Worm (Caenorhabditis elegans) whole organism, L1 larva: ENCODE results near the gene Y81B9A.2.

Experiments
- aha-1 ChIP-seq: fragments of 150-350 bp; optimal IDR thresholded peaks from 2 replicates; lab custom pipeline; 2014; ENCODE audit warnings: missing biosample characterization, missing genetic modification characterization
- alr-1 ChIP-seq: fragments of 200-800 bp; sonication (Bioruptor generic); optimal IDR thresholded peaks from 2 replicates; lab custom pipeline; 2018; ENCODE audit warnings: borderline replicate concordance, mild to moderate bottlenecking, missing genetic modification characterization, missing compliant biosample characterization
- blmp-1 ChIP-seq: fragments of 150-350 bp; optimal IDR thresholded peaks from 2 replicates; lab custom pipeline; 2014; ENCODE audit warnings: missing biosample characterization, missing genetic modification characterization
- ceh-8 ChIP-seq: fragments of 200-800 bp; sonication (Bioruptor generic); optimal IDR thresholded peaks from 2 replicates; lab custom pipeline; 2018; ENCODE audit warnings: mild to moderate bottlenecking, missing genetic modification characterization, moderate library complexity, missing compliant biosample characterization
- ceh-90 ChIP-seq: sonication (generic microtip); optimal IDR thresholded peaks from 2 replicates; lab custom pipeline; 2016; ENCODE audit warnings: missing genetic modification characterization, missing compliant biosample characterization
- ces-1 ChIP-seq: fragments of 150-350 bp; optimal IDR thresholded peaks from 2 replicates; lab custom pipeline; 2014; ENCODE audit warnings: missing biosample characterization, missing genetic modification reagents, missing genetic modification characterization
- dpl-1 ChIP-seq, 3 experiments: fragments of 150-350 bp in 2 of 3; sonication (generic microtip) in 1 of 3; optimal IDR thresholded peaks; 2 replicates each; lab custom pipeline; 2014 to 2017; ENCODE audit warnings: missing biosample characterization in 3 of 3, missing genetic modification characterization in 3 of 3, missing genetic modification reagents in 3 of 3
- efl-3 ChIP-seq: fragments of 200-800 bp; sonication (Bioruptor generic); optimal IDR thresholded peaks from 2 replicates; lab custom pipeline; 2018; ENCODE audit warnings: mild to moderate bottlenecking, missing genetic modification characterization, missing compliant biosample characterization
- egl-13 ChIP-seq: sonication (generic microtip); optimal IDR thresholded peaks from 2 replicates; lab custom pipeline; 2016; ENCODE audit warnings: missing genotype, missing genetic modification reagents, missing genetic modification characterization, missing compliant biosample characterization
- elt-2 ChIP-seq: sonication (generic microtip); optimal IDR thresholded peaks from 2 replicates; lab custom pipeline; 2016; ENCODE audit warnings: missing genetic modification characterization, mild to moderate bottlenecking, inconsistent platforms, missing compliant biosample characterization, missing genetic modification reagents
- fkh-10 ChIP-seq: sonication (generic microtip); optimal IDR thresholded peaks from 2 replicates; lab custom pipeline; 2017; ENCODE audit warnings: missing biosample characterization, missing genetic modification reagents, missing genetic modification characterization
- fkh-4 ChIP-seq: sonication (generic microtip); optimal IDR thresholded peaks from 2 replicates; lab custom pipeline; 2016; ENCODE audit warnings: missing compliant biosample characterization, missing genetic modification characterization, borderline replicate concordance
- hlh-17 ChIP-seq: fragments of 200-800 bp; sonication (Bioruptor generic); optimal IDR thresholded peaks from 2 replicates; lab custom pipeline; 2018; ENCODE audit warnings: missing genetic modification characterization, mild to moderate bottlenecking, missing compliant biosample characterization, moderate library complexity, borderline replicate concordance
- hlh-4 ChIP-seq: sonication (generic microtip); optimal IDR thresholded peaks from 2 replicates; lab custom pipeline; 2016; ENCODE audit warnings: mild to moderate bottlenecking, missing genetic modification characterization, missing compliant biosample characterization
- isw-1 ChIP-seq: fragments of 200-800 bp; sonication (Bioruptor generic); IDR thresholded peaks from 2 replicates; pipeline ENCODE4 v1.3.6; 2022; ENCODE audit warnings: missing genetic modification characterization, missing compliant biosample characterization
- lin-13 ChIP-seq: fragments of 150-350 bp; optimal IDR thresholded peaks from 2 replicates; lab custom pipeline; 2014; ENCODE audit warnings: missing biosample characterization, missing genetic modification reagents, missing genetic modification characterization
- lin-14 ChIP-seq: fragments of 200-800 bp; sonication (Bioruptor generic); optimal IDR thresholded peaks from 2 replicates; lab custom pipeline; 2018; ENCODE audit warnings: mild to moderate bottlenecking, missing genetic modification characterization, moderate library complexity, missing compliant biosample characterization
- lin-35 ChIP-seq, 2 experiments: fragments of 150-350 bp; optimal IDR thresholded peaks; 2 replicates each; lab custom pipeline; 2014; ENCODE audit warnings: missing biosample characterization in 2 of 2, missing genetic modification characterization in 2 of 2, missing genetic modification reagents in 2 of 2
- mef-2 ChIP-seq: fragments of 150-350 bp; optimal IDR thresholded peaks from 2 replicates; lab custom pipeline; 2014; ENCODE audit warnings: missing biosample characterization, missing genetic modification characterization
- mep-1 ChIP-seq: fragments of 150-350 bp; optimal IDR thresholded peaks from 2 replicates; lab custom pipeline; 2014; ENCODE audit warnings: missing biosample characterization, missing genetic modification characterization
- nhr-11 ChIP-seq: fragments of 150-350 bp; optimal IDR thresholded peaks from 2 replicates; lab custom pipeline; 2014; ENCODE audit warnings: missing biosample characterization, missing genetic modification characterization
- nhr-12 ChIP-seq: sonication (generic microtip); optimal IDR thresholded peaks from 2 replicates; lab custom pipeline; 2017; ENCODE audit warnings: missing biosample characterization, missing genetic modification characterization
- nhr-19 ChIP-seq: fragments of 200-800 bp; sonication (Bioruptor generic); conservative IDR thresholded peaks from 2 replicates; pipeline ENCODE4 v1.3.6; 2022; ENCODE audit warnings: missing genetic modification characterization, missing compliant biosample characterization
- nhr-237 ChIP-seq: fragments of 150-350 bp; optimal IDR thresholded peaks from 2 replicates; lab custom pipeline; 2014; ENCODE audit warnings: missing biosample characterization, missing genetic modification characterization
- nhr-28 ChIP-seq: fragments of 150-350 bp; optimal IDR thresholded peaks from 2 replicates; lab custom pipeline; 2014; ENCODE audit warnings: missing biosample characterization, missing genetic modification characterization
- nhr-76 ChIP-seq: sonication (generic microtip); optimal IDR thresholded peaks from 2 replicates; lab custom pipeline; 2017; ENCODE audit warnings: missing biosample characterization, missing genetic modification characterization
- nhr-84 ChIP-seq: sonication (generic microtip); optimal IDR thresholded peaks from 2 replicates; lab custom pipeline; 2017; ENCODE audit warnings: missing biosample characterization, missing genetic modification characterization
- nhr-85 ChIP-seq: sonication (generic microtip); peaks from one replicate; lab custom pipeline; 2016; ENCODE audit warnings: missing genetic modification characterization, inconsistent platforms, missing compliant biosample characterization
- nhr-90 ChIP-seq: sonication (generic microtip); optimal IDR thresholded peaks from 2 replicates; lab custom pipeline; 2016; ENCODE audit warnings: mild to moderate bottlenecking, missing genetic modification characterization, missing compliant biosample characterization; ENCODE audit not compliant: poor library complexity
- skn-1 ChIP-seq: fragments of 150-350 bp; optimal IDR thresholded peaks from 2 replicates; lab custom pipeline; 2014; ENCODE audit warnings: missing biosample characterization, missing genetic modification characterization
- snu-23 ChIP-seq: sonication (generic microtip); optimal IDR thresholded peaks from 2 replicates; lab custom pipeline; 2016; ENCODE audit warnings: missing genetic modification characterization, missing compliant biosample characterization
- sox-4 ChIP-seq: sonication (generic microtip); optimal IDR thresholded peaks from 2 replicates; lab custom pipeline; 2016; ENCODE audit warnings: missing genetic modification characterization, missing compliant biosample characterization
- sptf-1 ChIP-seq: fragments of 150-350 bp; optimal IDR thresholded peaks from 2 replicates; lab custom pipeline; 2014; ENCODE audit warnings: missing biosample characterization, missing genetic modification characterization
- swsn-7 ChIP-seq: sonication (generic microtip); optimal IDR thresholded peaks from 2 replicates; lab custom pipeline; 2016; ENCODE audit warnings: missing genetic modification characterization, missing compliant biosample characterization
- tbx-2 ChIP-seq: sonication (generic microtip); optimal IDR thresholded peaks from 2 replicates; lab custom pipeline; 2016; ENCODE audit warnings: missing genetic modification characterization, missing compliant biosample characterization
- tlp-1 ChIP-seq: fragments of 150-350 bp; optimal IDR thresholded peaks from 2 replicates; lab custom pipeline; 2014; ENCODE audit warnings: missing biosample characterization, missing genetic modification characterization
- unc-30 ChIP-seq: sonication (generic microtip); optimal IDR thresholded peaks from 2 replicates; lab custom pipeline; 2017; ENCODE audit warnings: missing biosample characterization, missing genetic modification characterization
- unc-62 ChIP-seq: fragments of 150-350 bp; optimal IDR thresholded peaks from 2 replicates; lab custom pipeline; 2014; ENCODE audit warnings: missing biosample characterization, missing genetic modification reagents, missing genetic modification characterization
- vab-15 ChIP-seq: sonication (generic microtip); optimal IDR thresholded peaks from 2 replicates; lab custom pipeline; 2017; ENCODE audit warnings: missing genotype, mild to moderate bottlenecking, missing genetic modification characterization, missing compliant biosample characterization
- xbp-1 ChIP-seq: sonication (generic microtip); optimal IDR thresholded peaks from 2 replicates; lab custom pipeline; 2016; ENCODE audit warnings: missing genetic modification characterization, missing compliant biosample characterization
- zip-4 ChIP-seq: fragments of 200-800 bp; sonication (Bioruptor generic); optimal IDR thresholded peaks from 2 replicates; lab custom pipeline; 2018; ENCODE audit warnings: mild to moderate bottlenecking, missing genetic modification characterization, moderate library complexity, missing compliant biosample characterization
- ztf-4 ChIP-seq: fragments of 150-350 bp; optimal IDR thresholded peaks from 2 replicates; lab custom pipeline; 2014; ENCODE audit warnings: missing biosample characterization, missing genetic modification characterization

Y81B9A.2 gene

ce11 chrX:9206731-9207130 lies 22.8 kb downstream of the Y81B9A.2 start:
- no peak for TF ChIP-seq hlh-4
- TF ChIP-seq ceh-8 (GFP tag; lab: Kevin White, UChicago), result no peak
- no peak for TF ChIP-seq ceh-90
- TF ChIP-seq blmp-1 (tag; lab: Kevin White, UChicago), result peak; percentile 8
- TF ChIP-seq tlp-1 (tag; lab: Kevin White, UChicago), result no peak
- TF ChIP-seq isw-1 (GFP tag; lab: Robert Waterston, UW), result no peak
- TF ChIP-seq nhr-237 (tag; lab: Kevin White, UChicago), result no peak
- TF ChIP-seq unc-62 (GFP tag; lab: Kevin White, UChicago), result no peak
- TF ChIP-seq nhr-76 (tag; lab: Kevin White, UChicago), result no peak

ce11 chrX:9208492-9208891 lies 24.6 kb downstream of the Y81B9A.2 start:
- TF ChIP-seq aha-1 (no peak), mef-2 (no peak), efl-3 (no peak), egl-13 (no peak), snu-23 (no peak), nhr-28 (no peak), hlh-4 (no peak), sptf-1 (tag; lab: Kevin White, UChicago) (no peak), sox-4 (tag; lab: Kevin White, UChicago) (no peak), nhr-11 (no peak), hlh-17 (GFP tag; lab: Kevin White, UChicago) (no peak), unc-30 (tag; lab: Kevin White, UChicago) (no peak), xbp-1 (tag; lab: Kevin White, UChicago) (no peak), alr-1 (tag; lab: Kevin White, UChicago) (no peak), vab-15 (tag; lab: Kevin White, UChicago) (no peak), ztf-4 (no peak), elt-2 (tag; lab: Kevin White, UChicago) (no peak), lin-13 (GFP tag; lab: Kevin White, UChicago) (no peak), fkh-4 (tag; lab: Kevin White, UChicago) (no peak)
- TF ChIP-seq, all 84 proteins: peak for 0

ce11 chrX:9208933-9209332 lies 25.0 kb downstream of the Y81B9A.2 start:
- no peak for TF ChIP-seq egl-13
- no peak for TF ChIP-seq blmp-1 (tag; lab: Kevin White, UChicago)
- TF ChIP-seq isw-1 (GFP tag; lab: Robert Waterston, UW), result no peak
- TF ChIP-seq zip-4, result no peak
- no peak for TF ChIP-seq mep-1 (tag; lab: Kevin White, UChicago)
- TF ChIP-seq nhr-19 (GFP tag; lab: Robert Waterston, UW), result no peak
- no peak for TF ChIP-seq nhr-76 (tag; lab: Kevin White, UChicago)
- TF ChIP-seq nhr-84, result no peak
- no peak for TF ChIP-seq elt-2 (tag; lab: Kevin White, UChicago)

- no peak for TF ChIP-seq nhr-237 (tag; lab: Kevin White, UChicago)
- TF ChIP-seq nhr-19 (GFP tag; lab: Robert Waterston, UW), result no peak
- peak; percentile 45 for TF ChIP-seq elt-2 (tag; lab: Kevin White, UChicago)
- no peak for TF ChIP-seq hlh-17 (GFP tag; lab: Kevin White, UChicago)
- no peak for TF ChIP-seq fkh-4 (tag; lab: Kevin White, UChicago)
- TF ChIP-seq mef-2, result no peak
- TF ChIP-seq nhr-90 (tag; lab: Kevin White, UChicago), result peak; percentile 15
- TF ChIP-seq lin-35 (GFP tag; optimal IDR thresholded peaks at IDR 0.05; lab: Kevin White, UChicago), result peak in 1 of 2 experiments; percentile 23
- no peak for TF ChIP-seq nhr-85
- no peak for TF ChIP-seq tbx-2 (tag; lab: Kevin White, UChicago)
- TF ChIP-seq lin-14 (GFP tag; lab: Kevin White, UChicago), result peak; percentile 9
- TF ChIP-seq ces-1 (GFP tag; lab: Kevin White, UChicago), result no peak
- no peak for TF ChIP-seq vab-15 (tag; lab: Kevin White, UChicago)
- no peak for TF ChIP-seq swsn-7 (tag; lab: Kevin White, UChicago)
- no peak for TF ChIP-seq egl-13
- TF ChIP-seq snu-23, result no peak
- TF ChIP-seq fkh-10 (GFP tag; lab: Kevin White, UChicago), result no peak
- no peak for TF ChIP-seq dpl-1 (GFP tag; optimal IDR thresholded peaks at IDR 0.05; lab: Kevin White, UChicago)
- no peak for TF ChIP-seq skn-1
- no peak for TF ChIP-seq hlh-4
- no peak for TF ChIP-seq nhr-12
- TF ChIP-seq tlp-1 (tag; lab: Kevin White, UChicago), result no peak
- TF ChIP-seq blmp-1 (tag; lab: Kevin White, UChicago), result no peak
Observed at ce11 chrX:9210086-9210485, 26.1 kb downstream of the Y81B9A.2 start.
